Worm (Caenorhabditis elegans) whole organism, L4 larva: ENCODE data around the gene bcat-1.

Experiments used
- F10B5.3 ChIP-seq: sonication (generic microtip); optimal IDR thresholded peaks from 2 replicates; lab custom pipeline; 2016; ENCODE audit warnings: mild to moderate bottlenecking, missing genetic modification characterization, missing compliant biosample characterization
- F37D6.2 ChIP-seq: sonication (generic microtip); optimal IDR thresholded peaks from 2 replicates; lab custom pipeline; 2016; ENCODE audit warnings: mild to moderate bottlenecking, missing genetic modification characterization, missing compliant biosample characterization
- Y75B8A.6 ChIP-seq: fragments of 200-800 bp; sonication (Bioruptor generic); IDR thresholded peaks from 2 replicates; pipeline ENCODE4 v1.3.6; 2022; ENCODE audit warnings: missing genetic modification reagents, missing genetic modification characterization, missing compliant biosample characterization
- ZK546.5 ChIP-seq, 2 experiments: sonication (generic microtip); optimal IDR thresholded peaks; 2 replicates each; lab custom pipeline; 2017; ENCODE audit warnings: missing biosample characterization in 2 of 2, missing genetic modification characterization in 2 of 2
- aly-2 ChIP-seq: sonication (generic microtip); optimal IDR thresholded peaks from 2 replicates; lab custom pipeline; 2018; ENCODE audit warnings: missing biosample characterization, missing genetic modification characterization
- ceh-32 ChIP-seq: sonication (generic microtip); optimal IDR thresholded peaks from 2 replicates; lab custom pipeline; 2016; ENCODE audit warnings: mild to moderate bottlenecking, missing genetic modification characterization, missing compliant biosample characterization; ENCODE audit not compliant: poor library complexity
- ceh-44 ChIP-seq: fragments of 200-800 bp; sonication (Bioruptor generic); IDR thresholded peaks from 2 replicates; pipeline ENCODE4 v1.3.6; 2022; ENCODE audit warnings: missing genetic modification reagents, missing genetic modification characterization, missing compliant biosample characterization
- ceh-82 ChIP-seq: sonication (generic microtip); optimal IDR thresholded peaks from 2 replicates; lab custom pipeline; 2017; ENCODE audit warnings: missing biosample characterization, missing genetic modification characterization
- daf-12 ChIP-seq: fragments of 150-350 bp; optimal IDR thresholded peaks from 2 replicates; lab custom pipeline; 2014; ENCODE audit warnings: missing biosample characterization, missing genetic modification reagents, missing genetic modification characterization
- daf-16 ChIP-seq, 3 experiments: sonication (generic microtip); optimal IDR thresholded peaks; 2 replicates each; lab custom pipeline; 2016 to 2017; ENCODE audit warnings: missing genetic modification characterization in 3 of 3, missing genetic modification reagents in 3 of 3, mild to moderate bottlenecking in 2 of 3, missing compliant biosample characterization in 2 of 3, missing biosample characterization in 1 of 3, moderate library complexity in 1 of 3
- daf-19 ChIP-seq: fragments of 200-800 bp; sonication (Bioruptor generic); conservative IDR thresholded peaks from 2 replicates; pipeline ENCODE4 v1.3.6; 2022; ENCODE audit warnings: missing genetic modification characterization, missing compliant biosample characterization
- dmd-8 ChIP-seq: fragments of 200-800 bp; sonication (Bioruptor generic); IDR thresholded peaks from 2 replicates; pipeline ENCODE4 v1.3.6; 2022; ENCODE audit warnings: missing genetic modification characterization, missing compliant biosample characterization
- dpl-1 ChIP-seq: fragments of 150-350 bp; optimal IDR thresholded peaks from 2 replicates; lab custom pipeline; 2014; ENCODE audit warnings: missing biosample characterization, missing genetic modification reagents, missing genetic modification characterization
- fkh-10 ChIP-seq: fragments of 150-350 bp; optimal IDR thresholded peaks from 2 replicates; lab custom pipeline; 2014; ENCODE audit warnings: missing biosample characterization, missing genetic modification reagents, missing genetic modification characterization
- fos-1 ChIP-seq: fragments of 150-350 bp; optimal IDR thresholded peaks from 2 replicates; lab custom pipeline; 2014; ENCODE audit warnings: missing biosample characterization, missing genetic modification characterization
- gei-8 ChIP-seq: fragments of 200-800 bp; sonication (Bioruptor generic); optimal IDR thresholded peaks from 2 replicates; lab custom pipeline; 2018; ENCODE audit warnings: mild to moderate bottlenecking, missing genetic modification characterization, missing compliant biosample characterization
- hif-1 ChIP-seq, 2 experiments: sonication (generic microtip); optimal IDR thresholded peaks; 2 replicates each; lab custom pipeline; 2016 to 2017; ENCODE audit warnings: missing compliant biosample characterization in 2 of 2, missing genetic modification characterization in 2 of 2, missing genetic modification reagents in 2 of 2, missing genotype in 2 of 2, mild to moderate bottlenecking in 1 of 2
- hlh-11 ChIP-seq: fragments of 200-800 bp; sonication (Bioruptor generic); optimal IDR thresholded peaks from 2 replicates; lab custom pipeline; 2018; ENCODE audit warnings: mild to moderate bottlenecking, missing genetic modification characterization, missing compliant biosample characterization
- hlh-30 ChIP-seq: sonication (generic microtip); optimal IDR thresholded peaks from 2 replicates; lab custom pipeline; 2017; ENCODE audit warnings: antibody characterized with exemption, mild to moderate bottlenecking, missing genetic modification characterization, missing compliant biosample characterization; ENCODE audit not compliant: insufficient read depth
- hmg-1.1 ChIP-seq: fragments of 200-800 bp; sonication (Bioruptor generic); IDR thresholded peaks from 2 replicates; pipeline ENCODE4 v1.3.6; 2022; ENCODE audit warnings: missing genetic modification reagents, missing genetic modification characterization, missing compliant biosample characterization
- lim-7 ChIP-seq: fragments of 200-800 bp; sonication (Bioruptor generic); IDR thresholded peaks from 2 replicates; pipeline ENCODE4 v1.3.6; 2022; ENCODE audit warnings: missing genetic modification characterization, missing compliant biosample characterization
- lin-1 ChIP-seq: fragments of 200-800 bp; sonication (Bioruptor generic); IDR thresholded peaks from 2 replicates; pipeline ENCODE4 v1.3.6; 2022; ENCODE audit warnings: missing genetic modification reagents, missing genetic modification characterization, missing compliant biosample characterization
- lin-38 ChIP-seq: fragments of 200-800 bp; sonication (Bioruptor generic); IDR thresholded peaks from 2 replicates; pipeline ENCODE4 v1.3.6; 2022; ENCODE audit warnings: missing genetic modification reagents, missing genetic modification characterization, missing compliant biosample characterization
- madf-5 ChIP-seq, 2 experiments: fragments of 200-800 bp; sonication (Bioruptor generic); IDR thresholded peaks; 2 replicates each; pipeline ENCODE4 v1.3.6; 2022; ENCODE audit warnings: missing compliant biosample characterization in 2 of 2, missing genetic modification characterization in 2 of 2
- mdt-29 ChIP-seq: fragments of 200-800 bp; sonication (Bioruptor generic); IDR thresholded peaks from 2 replicates; pipeline ENCODE4 v1.3.6; 2022; ENCODE audit warnings: missing genetic modification reagents, missing genetic modification characterization, missing compliant biosample characterization
- mes-2 ChIP-seq: sonication (generic microtip); optimal IDR thresholded peaks from 2 replicates; lab custom pipeline; 2016; ENCODE audit warnings: missing genotype, mild to moderate bottlenecking, missing genetic modification characterization, missing compliant biosample characterization; ENCODE audit not compliant: poor library complexity, severe bottlenecking
- mxl-3 ChIP-seq: fragments of 200-800 bp; sonication (Bioruptor generic); optimal IDR thresholded peaks from 2 replicates; lab custom pipeline; 2018; ENCODE audit warnings: mild to moderate bottlenecking, missing genetic modification characterization, missing compliant biosample characterization
- nhr-102 ChIP-seq: sonication (generic microtip); optimal IDR thresholded peaks from 2 replicates; lab custom pipeline; 2016; ENCODE audit warnings: mild to moderate bottlenecking, missing genetic modification characterization, moderate library complexity, missing compliant biosample characterization
- nhr-25 ChIP-seq: sonication (generic microtip); optimal IDR thresholded peaks from 2 replicates; lab custom pipeline; 2017; ENCODE audit warnings: missing genetic modification characterization, mild to moderate bottlenecking, missing compliant biosample characterization, antibody characterized with exemption, moderate library complexity, borderline replicate concordance; ENCODE audit not compliant: insufficient read depth
- nhr-42 ChIP-seq: fragments of 200-800 bp; sonication (Bioruptor generic); IDR thresholded peaks from 2 replicates; pipeline ENCODE4 v1.3.6; 2022; ENCODE audit warnings: missing genetic modification characterization, missing compliant biosample characterization
- nhr-76 ChIP-seq: fragments of 150-350 bp; optimal IDR thresholded peaks from 2 replicates; lab custom pipeline; 2014; ENCODE audit warnings: missing biosample characterization, missing genetic modification characterization
- nhr-77 ChIP-seq: fragments of 150-350 bp; optimal IDR thresholded peaks from 2 replicates; lab custom pipeline; 2014; ENCODE audit warnings: missing biosample characterization, missing genetic modification characterization
- php-3 ChIP-seq: fragments of 200-800 bp; sonication (Bioruptor generic); IDR thresholded peaks from 2 replicates; pipeline ENCODE4 v1.3.6; 2022; ENCODE audit warnings: missing genetic modification reagents, missing genetic modification characterization, missing compliant biosample characterization
- pqm-1 ChIP-seq: sonication (generic microtip); optimal IDR thresholded peaks from 2 replicates; lab custom pipeline; 2017; ENCODE audit warnings: missing biosample characterization, missing genetic modification characterization
- rbr-2 ChIP-seq: sonication (generic microtip); optimal IDR thresholded peaks from 2 replicates; lab custom pipeline; 2016; ENCODE audit warnings: missing genotype, missing genetic modification characterization, missing compliant biosample characterization
- tra-1 ChIP-seq: fragments of 200-800 bp; sonication (Bioruptor generic); IDR thresholded peaks from 2 replicates; pipeline ENCODE4 v1.3.6; 2022; ENCODE audit warnings: missing genetic modification reagents, missing genetic modification characterization, missing compliant biosample characterization
- zag-1 ChIP-seq: fragments of 150-350 bp; optimal IDR thresholded peaks from 2 replicates; lab custom pipeline; 2014; ENCODE audit warnings: missing biosample characterization, missing genetic modification characterization
- zip-2 ChIP-seq: fragments of 150-350 bp; optimal IDR thresholded peaks from 2 replicates; lab custom pipeline; 2014; ENCODE audit warnings: missing biosample characterization, missing genetic modification characterization
- ztf-11 ChIP-seq: fragments of 150-350 bp; optimal IDR thresholded peaks from 2 replicates; lab custom pipeline; 2014; ENCODE audit warnings: missing biosample characterization, missing genetic modification characterization
- ztf-7 ChIP-seq: fragments of 150-350 bp; optimal IDR thresholded peaks from 2 replicates; lab custom pipeline; 2014; ENCODE audit warnings: missing biosample characterization, missing genetic modification characterization

The bcat-1 gene

ce11 chrX:12869827-12870394, 7.4 kb upstream of the bcat-1 start (continued):
- no peak for TF ChIP-seq ceh-82
- peak; percentile 95 for TF ChIP-seq pqm-1 (tag; lab: Kevin White, UChicago)
- no peak for TF ChIP-seq nhr-77 (tag; lab: Kevin White, UChicago)
- TF ChIP-seq hlh-30: no peak
- no peak for TF ChIP-seq lin-1 (GFP tag; lab: Robert Waterston, UW)
- TF ChIP-seq mdt-29 (GFP tag; lab: Robert Waterston, UW): no peak
- 0 out of 2 replicates have a peak, but pooled peaks have one; percentile 10 for TF ChIP-seq lin-38 (GFP tag; lab: Robert Waterston, UW)
- TF ChIP-seq F37D6.2: no peak
- TF ChIP-seq ceh-32 (tag; lab: Kevin White, UChicago): no peak
- no peak for TF ChIP-seq nhr-42 (GFP tag; lab: Robert Waterston, UW)
- TF ChIP-seq lim-7: no peak
- TF ChIP-seq nhr-25 (tag; lab: Kevin White, UChicago): no peak
- peak; percentile 12 for TF ChIP-seq mes-2 (tag; lab: Kevin White, UChicago)
- no peak for TF ChIP-seq Y75B8A.6 (GFP tag; lab: Robert Waterston, UW)
- no peak for TF ChIP-seq tra-1 (GFP tag; lab: Robert Waterston, UW)
- no peak for TF ChIP-seq ceh-44 (GFP tag; lab: Robert Waterston, UW)
- TF ChIP-seq aly-2 (tag; lab: Kevin White, UChicago): no peak
- no peak for TF ChIP-seq hmg-1.1 (GFP tag; lab: Robert Waterston, UW)
- TF ChIP-seq nhr-76 (tag; lab: Kevin White, UChicago): no peak
- TF ChIP-seq fkh-10 (GFP tag; lab: Kevin White, UChicago): no peak
- peak; percentile 76 for TF ChIP-seq hlh-11 (tag; lab: Kevin White, UChicago)
- TF ChIP-seq daf-19: no peak
- no peak for TF ChIP-seq zag-1
- TF ChIP-seq dmd-8 (GFP tag; lab: Robert Waterston, UW): no peak
- TF ChIP-seq gei-8 (GFP tag; lab: Kevin White, UChicago): no peak
- no peak for TF ChIP-seq madf-5 (GFP tag; IDR thresholded peaks at IDR 0.05; lab: Robert Waterston, UW)
- no peak for TF ChIP-seq rbr-2 (tag; lab: Kevin White, UChicago)
- TF ChIP-seq nhr-102: no peak
- TF ChIP-seq hif-1 (tag; optimal IDR thresholded peaks at IDR 0.05; lab: Kevin White, UChicago): peak in 1 of 2 experiments; percentile 81
- TF ChIP-seq fos-1 (tag; lab: Kevin White, UChicago): no peak
- no peak for TF ChIP-seq dpl-1 (GFP tag; lab: Kevin White, UChicago)
- no peak for TF ChIP-seq mxl-3 (GFP tag; lab: Kevin White, UChicago)
- TF ChIP-seq ZK546.5 (tag; optimal IDR thresholded peaks at IDR 0.05; lab: Kevin White, UChicago): no peak
- no peak for TF ChIP-seq ztf-7 (tag; lab: Kevin White, UChicago)
- no peak for TF ChIP-seq F10B5.3 (tag; lab: Kevin White, UChicago)
- TF ChIP-seq daf-12 (tag; lab: Kevin White, UChicago): no peak
- no peak for TF ChIP-seq php-3 (GFP tag; lab: Robert Waterston, UW)
- peak in 1 of 2 experiments; percentile 67 for TF ChIP-seq daf-16 (GFP tag; optimal IDR thresholded peaks at IDR 0.05; lab: Kevin White, UChicago)
- TF ChIP-seq daf-16 (tag; optimal IDR thresholded peaks at IDR 0.05; lab: Kevin White, UChicago): peak; percentile 11
- TF ChIP-seq ztf-11: no peak
- no peak for TF ChIP-seq zip-2 (tag; lab: Kevin White, UChicago)
